Worm (Caenorhabditis elegans): Measurements from ENCODE around the gene era-1.

Gene era-1

DNA sequence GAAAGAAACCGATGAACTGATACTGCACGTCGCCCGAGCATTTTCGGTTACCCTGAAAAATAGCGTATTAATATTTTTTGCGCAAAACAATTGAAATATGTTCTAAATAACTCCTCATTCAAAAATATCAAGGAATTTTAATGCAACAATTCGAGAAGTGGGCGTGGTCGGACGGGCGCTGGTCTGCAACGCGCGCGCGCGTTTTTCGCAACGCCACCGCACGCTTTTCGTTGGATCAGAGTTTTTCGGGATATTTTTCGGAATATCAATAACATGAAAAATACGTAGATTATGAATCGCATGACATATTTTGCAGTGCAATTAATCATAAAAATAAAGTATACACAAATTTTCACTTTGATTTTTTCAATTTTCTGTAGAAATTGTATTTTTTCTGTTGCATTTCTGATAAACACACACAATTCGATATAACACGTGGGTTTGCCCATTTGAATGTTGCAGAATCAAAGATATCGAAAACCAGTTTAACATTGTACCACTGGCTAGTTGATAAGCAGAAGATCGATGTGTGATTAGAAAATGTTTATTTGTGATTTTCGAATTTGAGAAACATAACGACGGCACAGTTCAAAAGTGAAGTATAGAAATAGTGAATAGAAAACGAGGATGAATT lies 6.3 kb downstream of the era-1 start, which contains the start of gene dlst-1:
TSS of gene dlst-1 (minus strand) at position 52 of the 634 bp plus-strand sequence.
- no peak for TF ChIP-seq nhr-11 (tag; optimal IDR thresholded peaks at IDR 0.05)
- no peak for TF ChIP-seq pha-4 (tag; optimal IDR thresholded peaks at IDR 0.05)
- TF ChIP-seq ceh-82 (tag; optimal IDR thresholded peaks at IDR 0.05) = no peak
- TF ChIP-seq nhr-12 (tag; optimal IDR thresholded peaks at IDR 0.05) = no peak
- TF ChIP-seq elt-1 (tag; optimal IDR thresholded peaks at IDR 0.05) = no peak
- TF ChIP-seq elt-2 (tag; optimal IDR thresholded peaks at IDR 0.05) = peak; percentile 26
- no peak for TF ChIP-seq sea-2 (GFP tag; optimal IDR thresholded peaks at IDR 0.05)
- TF ChIP-seq hmg-11 (tag; optimal IDR thresholded peaks at IDR 0.05) = peak; percentile 86
- TF ChIP-seq fos-1 (tag; optimal IDR thresholded peaks at IDR 0.05) = no peak
- no peak for TF ChIP-seq nhr-77 (tag; optimal IDR thresholded peaks at IDR 0.05)
- TF ChIP-seq unc-39 (tag; optimal IDR thresholded peaks at IDR 0.05) = no peak
- no peak for TF ChIP-seq zag-1 (tag; optimal IDR thresholded peaks at IDR 0.05)
- no peak for TF ChIP-seq ceh-28 (tag; optimal IDR thresholded peaks at IDR 0.05)
- TF ChIP-seq nhr-67 (tag; optimal IDR thresholded peaks at IDR 0.05) = no peak
- no peak for TF ChIP-seq jun-1 (tag; optimal IDR thresholded peaks at IDR 0.05)
- no peak for TF ChIP-seq snpc-4 (tag; optimal IDR thresholded peaks at IDR 0.05)
- no peak for TF ChIP-seq eor-1 (tag; optimal IDR thresholded peaks at IDR 0.05)
- no peak for TF ChIP-seq daf-12 (tag; optimal IDR thresholded peaks at IDR 0.05)
- no peak for TF ChIP-seq aly-2 (tag; optimal IDR thresholded peaks at IDR 0.05)
- no peak for TF ChIP-seq mdl-1 (tag; optimal IDR thresholded peaks at IDR 0.05)
- TF ChIP-seq nhr-25 (tag; optimal IDR thresholded peaks at IDR 0.05) = no peak
- TF ChIP-seq fkh-2 (tag; optimal IDR thresholded peaks at IDR 0.05) = no peak
- TF ChIP-seq egl-27 (tag; optimal IDR thresholded peaks at IDR 0.05) = no peak
- peak; percentile 46 for TF ChIP-seq lin-15B (tag; optimal IDR thresholded peaks at IDR 0.05)
- no peak for TF ChIP-seq fkh-10 (GFP tag; optimal IDR thresholded peaks at IDR 0.05)
- TF ChIP-seq pqm-1 (tag; optimal IDR thresholded peaks at IDR 0.05) = no peak
- no peak for TF ChIP-seq ama-1 (optimal IDR thresholded peaks at IDR 0.05)
- TF ChIP-seq ceh-16 (tag; optimal IDR thresholded peaks at IDR 0.05) = no peak
- TF ChIP-seq mml-1 (tag; optimal IDR thresholded peaks at IDR 0.05) = no peak
- TF ChIP-seq nhr-43 (tag; optimal IDR thresholded peaks at IDR 0.05; ENCODE audit: poor library complexity, severe bottlenecking) = peak; percentile 52
- no peak for TF ChIP-seq nhr-76 (tag; optimal IDR thresholded peaks at IDR 0.05)
- TF ChIP-seq lin-39 (tag; optimal IDR thresholded peaks at IDR 0.05) = peak; percentile 74
- TF ChIP-seq nfya-1 (tag; optimal IDR thresholded peaks at IDR 0.05; ENCODE audit: insufficient read depth) = peak; percentile 40
- no peak for TF ChIP-seq ztf-11 (tag; optimal IDR thresholded peaks at IDR 0.05)
- TF ChIP-seq unc-62 (GFP tag; optimal IDR thresholded peaks at IDR 0.05) = no peak
- peak; percentile 37 for TF ChIP-seq nhr-23 (tag; optimal IDR thresholded peaks at IDR 0.05)
- no peak for TF ChIP-seq lsy-12 (tag; optimal IDR thresholded peaks at IDR 0.05)
- TF ChIP-seq R02D3.7 (tag; optimal IDR thresholded peaks at IDR 0.05) = no peak
- TF ChIP-seq ZK546.5 (tag; optimal IDR thresholded peaks at IDR 0.05) = no peak
- TF ChIP-seq egl-5 (tag; optimal IDR thresholded peaks at IDR 0.05) = no peak
- TF ChIP-seq nhr-28 (tag; optimal IDR thresholded peaks at IDR 0.05) = no peak
- TF ChIP-seq tbx-2 (tag; optimal IDR thresholded peaks at IDR 0.05) = no peak
- TF ChIP-seq skn-1 (tag; optimal IDR thresholded peaks at IDR 0.05) = peak; percentile 1
- no peak for TF ChIP-seq elt-3 (tag; optimal IDR thresholded peaks at IDR 0.05)

DNA sequence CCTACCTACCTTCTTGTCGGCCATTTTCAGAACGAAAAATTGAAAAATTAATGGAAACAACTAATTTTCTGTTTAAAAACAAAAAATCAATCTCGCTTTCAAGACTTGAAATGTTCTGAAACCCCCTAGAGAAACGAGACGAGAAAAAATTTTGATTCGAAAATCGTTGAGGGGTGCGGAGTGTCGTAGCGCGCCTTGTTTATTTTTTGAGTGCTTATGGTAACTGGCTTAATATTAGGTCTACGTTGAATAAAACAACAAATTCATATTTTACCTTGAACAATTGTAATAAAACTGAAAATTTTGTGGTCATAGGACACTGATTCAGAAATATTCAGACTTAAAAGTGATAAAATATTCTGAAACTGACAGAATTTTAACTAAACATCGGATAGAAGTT lies 7.6 kb downstream of the era-1 start, which contains the start of gene sna-1:
TSS of gene sna-1 (minus strand) at position 218 of the 400 bp plus-strand sequence.
- TF ChIP-seq pha-4 (tag; optimal IDR thresholded peaks at IDR 0.05) (peak; percentile 3), ceh-9 (tag; optimal IDR thresholded peaks at IDR 0.05) (no peak), nhr-77 (tag; optimal IDR thresholded peaks at IDR 0.05) (no peak), pqm-1 (tag; optimal IDR thresholded peaks at IDR 0.05) (no peak), sea-2 (GFP tag; optimal IDR thresholded peaks at IDR 0.05) (no peak), hmg-11 (tag; optimal IDR thresholded peaks at IDR 0.05) (peak; percentile 16), nhr-25 (tag; optimal IDR thresholded peaks at IDR 0.05) (no peak), nhr-28 (tag; optimal IDR thresholded peaks at IDR 0.05) (no peak), elt-2 (tag; optimal IDR thresholded peaks at IDR 0.05) (no peak), nfya-1 (tag; optimal IDR thresholded peaks at IDR 0.05; ENCODE audit: insufficient read depth) (peak; percentile 30), nhr-12 (tag; optimal IDR thresholded peaks at IDR 0.05) (no peak), egl-27 (tag; optimal IDR thresholded peaks at IDR 0.05) (no peak), ama-1 (optimal IDR thresholded peaks at IDR 0.05) (no peak), jun-1 (tag; optimal IDR thresholded peaks at IDR 0.05) (no peak), fos-1 (tag; optimal IDR thresholded peaks at IDR 0.05) (no peak), ceh-16 (tag; optimal IDR thresholded peaks at IDR 0.05) (no peak), elt-3 (tag; optimal IDR thresholded peaks at IDR 0.05) (no peak), lin-15B (tag; optimal IDR thresholded peaks at IDR 0.05) (peak; percentile 42), nhr-67 (tag; optimal IDR thresholded peaks at IDR 0.05) (no peak), nhr-43 (tag; optimal IDR thresholded peaks at IDR 0.05; ENCODE audit: poor library complexity, severe bottlenecking) (no peak), aly-2 (tag; optimal IDR thresholded peaks at IDR 0.05) (no peak)

All from whole organism, L3 larva.